Worm (Caenorhabditis elegans): ENCODE data around the gene egl-43.

- no peak for TF ChIP-seq W03F9.2 (tag; optimal IDR thresholded peaks at IDR 0.05)
- no peak for TF ChIP-seq dao-5 (tag; optimal IDR thresholded peaks at IDR 0.05)
- TF ChIP-seq him-1 (tag; optimal IDR thresholded peaks at IDR 0.05), result no peak
Measured at ce11 chrII:9931476-9931875, 23.5 kb upstream of the egl-43 start, which contains the start of gene pho-11.

Measured in whole organism, L4/young adult.